Worm (Caenorhabditis elegans): Measurements from ENCODE around the gene F07D3.3.

- no peak for TF ChIP-seq F57A8.1 (GFP tag; optimal IDR thresholded peaks at IDR 0.05)
- TF ChIP-seq madf-10 (tag; optimal IDR thresholded peaks at IDR 0.05), result no peak
- no peak for TF ChIP-seq fkh-3 (tag; optimal IDR thresholded peaks at IDR 0.05)
- no peak for TF ChIP-seq ZK185.1 (tag; optimal IDR thresholded peaks at IDR 0.05; ENCODE audit: poor library complexity, severe bottlenecking)
- TF ChIP-seq C06A6.2 (GFP tag; conservative IDR thresholded peaks at IDR 0.05), result no peak
- no peak for TF ChIP-seq snpc-4 (GFP tag; optimal IDR thresholded peaks at IDR 0.05)
- no peak for TF ChIP-seq snpc-4 (tag; optimal IDR thresholded peaks at IDR 0.05)
- no peak for TF ChIP-seq dox-1 (GFP tag; IDR thresholded peaks at IDR 0.05)
- no peak for TF ChIP-seq repo-1 (tag; optimal IDR thresholded peaks at IDR 0.05)
- no peak for TF ChIP-seq unc-130 (GFP tag; optimal IDR thresholded peaks at IDR 0.05)
- TF ChIP-seq atf-7 (tag; optimal IDR thresholded peaks at IDR 0.05), result no peak
These were observed 36.8 kb upstream of the F07D3.3 start for ce11 chrV:9499295-9499694.

Measured in whole organism, young adult.